Worm (Caenorhabditis elegans): ENCODE measurements around the gene F14D2.7.

F14D2.7 gene

ce11 chrII:3338556-3338955 lies at the start of gene F14D2.7:
Gene F14D2.7 (minus strand): TSS chrII:3338656.
- TF ChIP-seq zip-2 (tag; optimal IDR thresholded peaks at IDR 0.05) (no peak), unc-62 (GFP tag; optimal IDR thresholded peaks at IDR 0.05 in 1 of 2) (peak in 1 of 2 experiments; percentile 31), unc-62 (tag; optimal IDR thresholded peaks at IDR 0.05) (no peak), aha-1 (tag) (peak; percentile 79)

DNA sequence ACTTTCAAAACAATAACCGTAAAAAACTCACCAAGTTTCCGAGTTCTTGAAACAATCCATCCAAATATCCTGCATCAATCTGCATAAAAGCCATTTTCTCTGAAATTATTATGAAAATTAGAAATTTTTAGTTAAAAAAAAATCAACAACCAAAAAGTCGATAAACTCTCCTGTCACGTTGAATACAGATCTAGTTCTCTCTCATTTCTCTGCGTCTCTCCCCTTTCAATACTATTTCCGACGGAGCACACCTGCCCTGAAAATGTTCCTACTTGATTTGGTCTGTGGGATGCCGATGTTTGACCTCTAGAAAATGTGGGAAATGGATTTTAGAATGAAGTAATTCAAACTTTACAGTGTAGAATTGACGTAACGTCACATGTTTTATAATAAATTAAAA lies 49.0 kb upstream of the F14D2.7 start, which contains the start of gene T06D4.6:
Gene T06D4.6 (minus strand): TSS at position 101 of the 400 bp plus-strand sequence.
- TF ChIP-seq unc-62 (GFP tag; optimal IDR thresholded peaks at IDR 0.05 in 1 of 2): no peak
- TF ChIP-seq unc-62 (tag; optimal IDR thresholded peaks at IDR 0.05): no peak
- no peak for TF ChIP-seq zag-1 (tag; optimal IDR thresholded peaks at IDR 0.05)
- TF ChIP-seq F10B5.3 (tag; optimal IDR thresholded peaks at IDR 0.05): no peak
- TF ChIP-seq ceh-82 (tag; optimal IDR thresholded peaks at IDR 0.05): no peak
- TF ChIP-seq ceh-20 (GFP tag; IDR thresholded peaks at IDR 0.05): no peak
- no peak for TF ChIP-seq madf-5 (GFP tag; IDR thresholded peaks at IDR 0.05)
- TF ChIP-seq lim-7 (GFP tag; IDR thresholded peaks at IDR 0.05): no peak
- TF ChIP-seq hlh-11 (tag; optimal IDR thresholded peaks at IDR 0.05): no peak
- no peak for TF ChIP-seq pha-4 (GFP tag; IDR thresholded peaks at IDR 0.05)
- no peak for TF ChIP-seq pha-4 (tag; optimal IDR thresholded peaks at IDR 0.05)
- TF ChIP-seq daf-12 (tag; optimal IDR thresholded peaks at IDR 0.05): no peak
- no peak for TF ChIP-seq aly-2 (tag; optimal IDR thresholded peaks at IDR 0.05)

DNA sequence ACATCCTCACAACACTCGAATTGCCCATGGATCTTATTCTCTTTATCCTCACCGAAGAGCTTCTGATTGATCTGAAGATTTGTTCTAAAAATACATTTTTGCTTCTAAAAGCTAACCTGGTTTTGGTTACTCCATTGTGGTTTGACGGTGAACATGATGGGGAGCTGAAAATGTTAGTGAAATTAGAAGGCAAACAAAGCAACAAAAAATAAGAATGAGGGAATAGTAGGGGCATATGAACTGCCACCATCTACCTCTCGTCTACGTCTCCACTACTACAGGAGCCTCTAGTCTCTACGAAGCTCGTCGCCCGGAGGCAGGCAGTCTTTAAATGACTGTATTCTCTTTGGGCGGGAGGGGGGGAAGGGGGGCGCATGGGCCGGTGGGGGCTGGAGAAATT lies 47.3 kb upstream of the F14D2.7 start, which contains the start of gene T06D4.2:
Gene T06D4.2 (minus strand): TSS at position 170 of the 400 bp plus-strand sequence.
- TF ChIP-seq zfp-3 (GFP tag; conservative IDR thresholded peaks at IDR 0.05): no peak
- TF ChIP-seq aha-1 (tag): peak; percentile 93
- TF ChIP-seq nhr-111 (GFP tag; optimal IDR thresholded peaks at IDR 0.05): no peak
- TF ChIP-seq nhr-6 (tag; optimal IDR thresholded peaks at IDR 0.05): no peak
- TF ChIP-seq snpc-1.2 (GFP tag; IDR thresholded peaks at IDR 0.05): no peak

ce11 chrII:3383116-3383515 lies 44.7 kb upstream of the F14D2.7 start:
- TF ChIP-seq saeg-2 (GFP tag; IDR thresholded peaks at IDR 0.05) (no peak), unc-62 (GFP tag; optimal IDR thresholded peaks at IDR 0.05 in 1 of 2) (peak in 1 of 2 experiments; percentile 95), unc-62 (tag; optimal IDR thresholded peaks at IDR 0.05) (no peak)

- TF ChIP-seq arid-1 (GFP tag; conservative IDR thresholded peaks at IDR 0.05): no peak
- TF ChIP-seq daf-16 (GFP tag; optimal IDR thresholded peaks at IDR 0.05): no peak
- no peak for TF ChIP-seq daf-16 (tag; optimal IDR thresholded peaks at IDR 0.05)
- TF ChIP-seq dve-1 (tag; optimal IDR thresholded peaks at IDR 0.05; ENCODE audit: insufficient read depth): no peak
- TF ChIP-seq mdl-1 (tag; optimal IDR thresholded peaks at IDR 0.05): no peak
- no peak for TF ChIP-seq fos-1 (tag; optimal IDR thresholded peaks at IDR 0.05)
- no peak for TF ChIP-seq dpl-1 (GFP tag; optimal IDR thresholded peaks at IDR 0.05)
- TF ChIP-seq Y5F2A.4 (GFP tag; optimal IDR thresholded peaks at IDR 0.05): no peak
- no peak for TF ChIP-seq ceh-32 (tag; optimal IDR thresholded peaks at IDR 0.05; ENCODE audit: poor library complexity)
- no peak for TF ChIP-seq ceh-20 (GFP tag; IDR thresholded peaks at IDR 0.05)
- TF ChIP-seq gei-8 (GFP tag; optimal IDR thresholded peaks at IDR 0.05): no peak
- TF ChIP-seq lir-3 (tag; optimal IDR thresholded peaks at IDR 0.05): no peak
- no peak for TF ChIP-seq saeg-2 (GFP tag; IDR thresholded peaks at IDR 0.05)
- TF ChIP-seq nhr-6 (tag; optimal IDR thresholded peaks at IDR 0.05): no peak
- no peak for TF ChIP-seq F26F4.8 (GFP tag; conservative IDR thresholded peaks at IDR 0.05)
Measured at ce11 chrII:3381510-3381909, 43.1 kb upstream of the F14D2.7 start, which contains the start of gene T06D4.1. Gene T06D4.1 (plus strand): TSS chrII:3381830.

DNA sequence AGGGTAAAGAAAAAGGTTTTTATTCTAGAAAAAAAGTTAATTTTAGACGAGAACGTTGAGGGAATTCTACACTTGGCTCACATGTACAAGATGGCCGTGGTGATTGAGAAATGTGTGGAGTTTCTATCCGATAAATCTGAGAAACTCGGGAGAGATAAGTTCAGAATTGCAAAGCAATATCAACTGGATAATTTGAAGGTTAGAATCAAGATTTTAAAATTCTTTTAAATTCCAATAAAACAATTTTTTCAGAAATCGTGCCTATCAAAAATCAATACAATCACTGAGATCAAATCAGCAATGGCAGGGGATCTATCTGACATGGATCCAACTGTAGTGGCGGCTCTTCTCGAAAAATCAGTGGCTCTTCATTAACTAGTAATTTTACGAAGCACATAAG lies 39.8 kb upstream of the F14D2.7 start, which contains the start of gene Y49F6C.2:
Gene Y49F6C.2 (plus strand): TSS at position 301 of the 400 bp plus-strand sequence.
- TF ChIP-seq T26A8.4 (GFP tag; IDR thresholded peaks at IDR 0.05): no peak
- TF ChIP-seq unc-130 (GFP tag; optimal IDR thresholded peaks at IDR 0.05): no peak
- TF ChIP-seq hif-1 (tag; optimal IDR thresholded peaks at IDR 0.05): no peak
- TF ChIP-seq mxl-3 (GFP tag; optimal IDR thresholded peaks at IDR 0.05): no peak
- TF ChIP-seq D1046.2 (GFP tag; IDR thresholded peaks at IDR 0.05): no peak
- TF ChIP-seq zfp-2 (tag; optimal IDR thresholded peaks at IDR 0.05): no peak
- TF ChIP-seq Y75B8A.6 (GFP tag; IDR thresholded peaks at IDR 0.05): no peak
- TF ChIP-seq nhr-42 (GFP tag; IDR thresholded peaks at IDR 0.05): no peak
- TF ChIP-seq ztf-11 (tag; optimal IDR thresholded peaks at IDR 0.05): no peak

All from whole organism, L4 larva.